Worm (Caenorhabditis elegans) whole organism, L2 larva: ENCODE measurements around the gene C29F9.2.

Experiments
- C34F6.9 ChIP-seq: fragments of 150-350 bp; optimal IDR thresholded peaks from 2 replicates; lab custom pipeline; 2014; ENCODE audit warnings: missing biosample characterization, missing genetic modification characterization
- R02D3.7 ChIP-seq: fragments of 150-350 bp; optimal IDR thresholded peaks from 2 replicates; lab custom pipeline; 2014; ENCODE audit warnings: missing biosample characterization, missing genetic modification characterization
- Y55F3AM.14 ChIP-seq: fragments of 200-800 bp; sonication (Bioruptor generic); optimal IDR thresholded peaks from 2 replicates; lab custom pipeline; 2018; ENCODE audit warnings: mild to moderate bottlenecking, missing genetic modification characterization, missing compliant biosample characterization
- aly-2 ChIP-seq: fragments of 150-350 bp; optimal IDR thresholded peaks from 2 replicates; lab custom pipeline; 2014; ENCODE audit warnings: missing biosample characterization, missing genetic modification characterization
- ama-1 ChIP-seq: fragments of 150-350 bp; optimal IDR thresholded peaks from 2 replicates; lab custom pipeline; 2018; ENCODE audit warnings: inconsistent platforms
- ceh-82 ChIP-seq: fragments of 150-350 bp; optimal IDR thresholded peaks from 2 replicates; lab custom pipeline; 2014; ENCODE audit warnings: missing biosample characterization, missing genetic modification characterization
- crh-2 ChIP-seq: sonication (generic microtip); optimal IDR thresholded peaks from 2 replicates; lab custom pipeline; 2017; ENCODE audit warnings: missing biosample characterization, missing genetic modification characterization
- dmd-4 ChIP-seq: sonication (generic microtip); optimal IDR thresholded peaks from 2 replicates; lab custom pipeline; 2017; ENCODE audit warnings: missing biosample characterization, missing genetic modification characterization
- egl-27 ChIP-seq: sonication (generic microtip); optimal IDR thresholded peaks from 3 replicates; lab custom pipeline; 2017; ENCODE audit warnings: missing biosample characterization, missing genetic modification reagents, missing genetic modification characterization
- elt-1 ChIP-seq: fragments of 150-350 bp; optimal IDR thresholded peaks from 2 replicates; lab custom pipeline; 2014; ENCODE audit warnings: missing biosample characterization, missing genetic modification characterization
- elt-3 ChIP-seq: sonication (generic microtip); optimal IDR thresholded peaks from 2 replicates; lab custom pipeline; 2017; ENCODE audit warnings: missing biosample characterization, missing genetic modification characterization
- fos-1 ChIP-seq: fragments of 150-350 bp; optimal IDR thresholded peaks from 2 replicates; lab custom pipeline; 2014; ENCODE audit warnings: missing biosample characterization, missing genetic modification characterization
- lin-11 ChIP-seq: fragments of 150-350 bp; sonication (generic microtip); optimal IDR thresholded peaks from 2 replicates; lab custom pipeline; 2014; ENCODE audit warnings: missing biosample characterization, missing genetic modification characterization, inconsistent platforms, mixed read lengths
- lin-13 ChIP-seq: fragments of 150-350 bp; optimal IDR thresholded peaks from 2 replicates; lab custom pipeline; 2014; ENCODE audit warnings: missing biosample characterization, missing genetic modification reagents, missing genetic modification characterization
- lin-39 ChIP-seq: fragments of 150-350 bp; optimal IDR thresholded peaks from 2 replicates; lab custom pipeline; 2014; ENCODE audit warnings: missing biosample characterization, missing genetic modification reagents, missing genetic modification characterization
- lsy-2 ChIP-seq, 2 experiments: fragments of 150-350 bp in 1 of 2; sonication (generic microtip) in 1 of 2; optimal IDR thresholded peaks; 2 replicates each; lab custom pipeline; 2014 to 2017; ENCODE audit warnings: missing biosample characterization in 2 of 2, missing genetic modification characterization in 2 of 2
- mbf-1 ChIP-seq: sonication (generic microtip); optimal IDR thresholded peaks from 2 replicates; lab custom pipeline; 2017; ENCODE audit warnings: missing biosample characterization, missing genetic modification characterization
- mdl-1 ChIP-seq, 2 experiments: fragments of 150-350 bp in 1 of 2; sonication (generic microtip) in 1 of 2; optimal IDR thresholded peaks; 2 replicates each; lab custom pipeline; 2017; ENCODE audit warnings: missing biosample characterization in 2 of 2, missing genetic modification characterization in 2 of 2
- nhr-11 ChIP-seq: fragments of 150-350 bp; optimal IDR thresholded peaks from 2 replicates; lab custom pipeline; 2014; ENCODE audit warnings: missing biosample characterization, missing genetic modification characterization
- nhr-12 ChIP-seq: fragments of 150-350 bp; optimal IDR thresholded peaks from 2 replicates; lab custom pipeline; 2014; ENCODE audit warnings: missing biosample characterization, missing genetic modification characterization
- nhr-25 ChIP-seq: fragments of 150-350 bp; sonication (generic microtip); optimal IDR thresholded peaks from 3 replicates; lab custom pipeline; 2014; ENCODE audit warnings: missing biosample characterization, missing genetic modification characterization
- nhr-6 ChIP-seq: fragments of 150-350 bp; optimal IDR thresholded peaks from 2 replicates; lab custom pipeline; 2014; ENCODE audit warnings: missing biosample characterization, missing genetic modification characterization
- peb-1 ChIP-seq: fragments of 150-350 bp; optimal IDR thresholded peaks from 2 replicates; lab custom pipeline; 2014; ENCODE audit warnings: missing biosample characterization, missing genetic modification characterization
- sem-4 ChIP-seq: fragments of 150-350 bp; optimal IDR thresholded peaks from 2 replicates; lab custom pipeline; 2014; ENCODE audit warnings: missing biosample characterization, missing genetic modification reagents, missing genetic modification characterization
- skn-1 ChIP-seq: sonication (generic microtip); optimal IDR thresholded peaks from 2 replicates; lab custom pipeline; 2017; ENCODE audit warnings: missing biosample characterization, missing genetic modification characterization
- sma-3 ChIP-seq: sonication (generic microtip); optimal IDR thresholded peaks from 2 replicates; lab custom pipeline; 2016; ENCODE audit warnings: missing genetic modification reagents, missing genetic modification characterization, missing compliant biosample characterization
- sma-9 ChIP-seq, 2 experiments: fragments of 150-350 bp in 1 of 2; sonication (generic microtip) in 1 of 2; optimal IDR thresholded peaks; 2 replicates each; lab custom pipeline; 2014 to 2016; ENCODE audit warnings: missing genetic modification characterization in 2 of 2, mild to moderate bottlenecking in 1 of 2, missing biosample characterization in 1 of 2, missing compliant biosample characterization in 1 of 2, missing genetic modification reagents in 1 of 2, moderate library complexity in 1 of 2
- unc-39 ChIP-seq: fragments of 150-350 bp; optimal IDR thresholded peaks from 2 replicates; lab custom pipeline; 2014; ENCODE audit warnings: missing biosample characterization, missing genetic modification characterization
- unc-55 ChIP-seq: fragments of 150-350 bp; sonication (generic microtip); optimal IDR thresholded peaks from 3 replicates; lab custom pipeline; 2014; ENCODE audit warnings: missing biosample characterization, missing genetic modification reagents, missing genetic modification characterization
- unc-62 ChIP-seq: fragments of 150-350 bp; optimal IDR thresholded peaks from 2 replicates; lab custom pipeline; 2014; ENCODE audit warnings: missing biosample characterization, missing genetic modification reagents, missing genetic modification characterization
- zag-1 ChIP-seq: fragments of 150-350 bp; optimal IDR thresholded peaks from 2 replicates; lab custom pipeline; 2014; ENCODE audit warnings: missing biosample characterization, missing genetic modification characterization
- ztf-1 ChIP-seq: fragments of 200-800 bp; sonication (Bioruptor generic); conservative IDR thresholded peaks from 2 replicates; pipeline ENCODE4 v1.3.6; 2022; ENCODE audit warnings: missing genetic modification characterization, missing compliant biosample characterization
- ztf-4 ChIP-seq: fragments of 150-350 bp; optimal IDR thresholded peaks from 2 replicates; lab custom pipeline; 2014; ENCODE audit warnings: missing biosample characterization, missing genetic modification characterization

The C29F9.2 gene

DNA sequence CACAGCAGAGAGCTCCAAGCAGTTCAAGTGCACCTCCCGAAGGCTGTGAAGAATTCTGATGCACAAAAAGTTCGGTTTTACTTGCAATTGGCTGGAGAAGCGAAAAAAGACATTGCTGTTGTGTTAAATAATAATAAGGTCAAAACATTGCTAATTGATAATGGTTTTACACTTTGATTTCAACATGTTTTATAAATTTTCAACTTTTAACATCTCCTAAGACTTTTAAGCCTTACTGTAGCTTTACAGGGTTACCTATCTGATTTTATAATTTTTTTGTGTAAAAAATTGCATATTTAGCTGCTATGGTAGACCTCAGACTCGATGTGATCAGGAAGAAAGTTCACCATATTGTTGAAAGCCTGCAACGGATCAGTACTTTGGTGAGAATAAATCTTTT lies 3.4 kb downstream of the C29F9.2 start, which contains the start of gene pals-25:
TSS of gene pals-25 (plus strand) at position 301 of the 400 bp plus-strand sequence.
- TF ChIP-seq dmd-4 (tag; lab: Kevin White, UChicago) (no peak), ztf-4 (no peak), Y55F3AM.14 (GFP tag; lab: Kevin White, UChicago) (no peak), nhr-25 (no peak), lsy-2 (tag; optimal IDR thresholded peaks at IDR 0.05; lab: Kevin White, UChicago) (no peak), elt-1 (tag; lab: Kevin White, UChicago) (no peak), nhr-6 (tag; lab: Kevin White, UChicago) (no peak), nhr-12 (tag; lab: Kevin White, UChicago) (no peak), R02D3.7 (tag; lab: Kevin White, UChicago) (no peak), unc-39 (tag; lab: Kevin White, UChicago) (no peak)

DNA sequence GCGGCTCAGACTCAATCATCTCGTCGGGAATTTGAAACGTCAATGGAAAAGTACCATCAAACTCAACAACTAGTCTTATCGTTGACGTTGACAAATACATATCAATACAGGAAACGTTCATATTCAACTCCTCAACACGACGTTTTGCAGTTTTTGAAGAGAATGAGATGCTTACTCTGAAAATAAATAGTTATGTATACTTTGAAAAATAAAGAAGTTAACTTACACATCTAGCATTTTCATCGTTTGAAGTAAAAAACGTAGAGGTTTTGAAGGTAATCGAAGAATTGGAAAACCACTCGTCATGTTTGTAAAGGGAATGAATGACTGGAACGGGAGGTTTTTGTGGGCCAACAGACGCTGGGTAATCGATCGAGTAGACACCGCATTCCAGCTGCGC lies 10.2 kb downstream of the C29F9.2 start, which contains the start of gene fbxb-81:
TSS of gene fbxb-81 (minus strand) at position 314 of the 400 bp plus-strand sequence.
- TF ChIP-seq unc-55 (GFP tag; lab: Kevin White, UChicago) (no peak), skn-1 (tag; lab: Kevin White, UChicago) (no peak), mbf-1 (tag; lab: Kevin White, UChicago) (no peak), elt-3 (tag; lab: Kevin White, UChicago) (no peak), nhr-25 (no peak), fos-1 (tag; lab: Kevin White, UChicago) (no peak), egl-27 (tag; lab: Kevin White, UChicago) (no peak), nhr-11 (tag; lab: Kevin White, UChicago) (no peak), lin-11 (tag; lab: Kevin White, UChicago) (no peak), R02D3.7 (tag; lab: Kevin White, UChicago) (no peak), lin-13 (GFP tag; lab: Kevin White, UChicago) (no peak), dmd-4 (tag; lab: Kevin White, UChicago) (no peak), lsy-2 (tag; optimal IDR thresholded peaks at IDR 0.05; lab: Kevin White, UChicago) (no peak), C34F6.9 (tag; lab: Kevin White, UChicago) (no peak), Y55F3AM.14 (GFP tag; lab: Kevin White, UChicago) (no peak)

DNA sequence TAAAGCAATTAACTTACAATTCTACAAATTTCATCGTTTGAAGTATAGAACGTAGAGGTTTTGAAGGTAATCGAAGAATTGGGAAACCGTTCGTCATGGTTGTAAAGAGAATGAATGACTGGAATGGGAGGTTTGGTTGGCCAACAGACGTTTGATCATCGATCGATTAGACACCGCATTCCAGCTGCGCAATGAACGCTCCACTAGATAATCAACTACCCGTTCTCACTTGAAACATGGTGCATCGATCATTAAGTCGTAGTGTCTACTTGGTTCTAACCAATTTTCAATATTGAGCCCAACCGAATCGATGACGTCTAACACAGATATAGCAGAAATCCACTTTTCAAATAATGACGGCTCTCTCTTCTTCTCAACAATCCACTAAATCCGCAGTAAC lies 12.4 kb downstream of the C29F9.2 start, which contains the start of gene fbxb-82:
TSS of gene fbxb-82 (minus strand) at position 101 of the 400 bp plus-strand sequence.
- no peak for TF ChIP-seq R02D3.7 (tag; lab: Kevin White, UChicago)
- TF ChIP-seq sma-9 (GFP tag; optimal IDR thresholded peaks at IDR 0.05; lab: Kevin White, UChicago), result no peak
- TF ChIP-seq sma-9 (tag; optimal IDR thresholded peaks at IDR 0.05; lab: Kevin White, UChicago), result no peak
- TF ChIP-seq unc-62 (GFP tag; lab: Kevin White, UChicago), result no peak
- TF ChIP-seq crh-2, result no peak
- TF ChIP-seq C34F6.9 (tag; lab: Kevin White, UChicago), result no peak
- TF ChIP-seq sem-4 (tag; lab: Kevin White, UChicago), result no peak
- TF ChIP-seq mdl-1 (tag; optimal IDR thresholded peaks at IDR 0.05; lab: Kevin White, UChicago), result no peak

DNA sequence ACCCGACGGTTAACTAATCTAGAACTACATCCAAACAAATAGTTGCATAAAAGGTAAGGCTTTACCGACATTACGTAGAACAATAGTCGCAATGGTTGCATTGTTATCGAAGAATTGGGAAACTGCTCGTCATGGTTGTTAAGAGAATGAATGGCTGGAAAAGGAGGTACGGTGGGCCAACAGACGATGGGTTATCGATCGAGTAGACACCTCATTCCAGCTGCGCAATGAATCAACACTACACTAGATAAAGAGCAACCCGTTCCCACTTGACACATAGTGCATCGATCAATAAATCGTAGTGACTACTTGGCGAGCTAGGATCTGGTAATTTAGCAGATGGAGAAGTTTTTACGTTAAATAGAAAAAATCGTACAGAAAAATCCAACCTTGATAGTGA lies 14.3 kb downstream of the C29F9.2 start, which contains the start of the genes T17A3.12 and fbxb-83:
TSS of gene T17A3.12 (minus strand) at position 101 of the 400 bp plus-strand sequence.
TSS of gene fbxb-83 (minus strand) at position 134 of the 400 bp plus-strand sequence.
- TF ChIP-seq elt-1 (tag; lab: Kevin White, UChicago) (no peak), unc-55 (GFP tag; lab: Kevin White, UChicago) (no peak), sma-9 (GFP tag; optimal IDR thresholded peaks at IDR 0.05; lab: Kevin White, UChicago) (no peak), sma-9 (tag; optimal IDR thresholded peaks at IDR 0.05; lab: Kevin White, UChicago) (no peak), ztf-1 (GFP tag; lab: Robert Waterston, UW) (no peak), ama-1 (lab: Kevin White, UChicago) (no peak), lsy-2 (tag; optimal IDR thresholded peaks at IDR 0.05; lab: Kevin White, UChicago) (no peak), ceh-82 (tag; lab: Kevin White, UChicago) (no peak), mdl-1 (tag; optimal IDR thresholded peaks at IDR 0.05; lab: Kevin White, UChicago) (no peak), peb-1 (tag; lab: Kevin White, UChicago) (no peak), lin-39 (tag; lab: Kevin White, UChicago) (no peak), zag-1 (tag; lab: Kevin White, UChicago) (no peak), sma-3 (no peak), R02D3.7 (tag; lab: Kevin White, UChicago) (no peak), Y55F3AM.14 (GFP tag; lab: Kevin White, UChicago) (no peak)

DNA sequence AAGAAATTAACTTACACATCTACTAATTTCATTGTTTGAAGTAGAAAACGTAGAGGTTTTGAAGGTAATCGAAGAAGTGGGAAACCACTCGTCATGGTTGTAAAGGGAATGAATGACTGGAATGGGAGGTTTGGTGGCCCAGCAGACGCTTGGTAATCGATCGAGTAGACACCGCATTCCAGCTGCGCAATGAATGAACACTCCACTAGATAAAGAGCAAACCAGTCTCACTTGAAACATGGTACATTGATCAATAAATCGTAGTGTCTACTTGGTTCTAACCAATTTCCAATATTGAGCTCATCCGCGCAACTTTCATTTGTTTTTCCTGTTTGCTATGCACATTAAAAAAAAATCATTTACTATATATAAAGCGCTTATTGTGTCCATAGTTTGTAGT lies 15.6 kb downstream of the C29F9.2 start, which contains the start of gene fbxb-84:
TSS of gene fbxb-84 (minus strand) at position 101 of the 400 bp plus-strand sequence.
- TF ChIP-seq aly-2 (tag; lab: Kevin White, UChicago) (no peak), mbf-1 (tag; lab: Kevin White, UChicago) (no peak)
